Worm (Caenorhabditis elegans): ENCODE data around the gene W09D6.5.

W09D6.5 gene

ce11 chrIII:11040606-11041005, 47.7 kb upstream of the W09D6.5 start:
- peak in 1 of 2 experiments; percentile 48 for TF ChIP-seq mdl-1 (tag; optimal IDR thresholded peaks at IDR 0.05)
- peak; percentile 41 for TF ChIP-seq lin-14 (GFP tag; optimal IDR thresholded peaks at IDR 0.05)
- peak; percentile 88 for TF ChIP-seq blmp-1 (tag; optimal IDR thresholded peaks at IDR 0.05)
- TF ChIP-seq hpl-2 (GFP tag; optimal IDR thresholded peaks at IDR 0.05) = no peak
- no peak for TF ChIP-seq efl-3 (GFP tag; optimal IDR thresholded peaks at IDR 0.05)
- no peak for TF ChIP-seq nhr-76 (tag; optimal IDR thresholded peaks at IDR 0.05)
- no peak for TF ChIP-seq efl-1 (optimal IDR thresholded peaks at IDR 0.05)
- peak in 1 of 2 experiments; percentile 86 for TF ChIP-seq efl-1 (GFP tag; optimal IDR thresholded peaks at IDR 0.05 in 1 of 2)
- TF ChIP-seq lin-35 (GFP tag; optimal IDR thresholded peaks at IDR 0.05) = peak in 1 of 2 experiments; percentile 20
- no peak for TF ChIP-seq irx-1 (tag; optimal IDR thresholded peaks at IDR 0.05)
- TF ChIP-seq rnt-1 (tag; optimal IDR thresholded peaks at IDR 0.05) = no peak
- TF ChIP-seq nhr-11 (tag; optimal IDR thresholded peaks at IDR 0.05) = no peak
- no peak for TF ChIP-seq zip-4 (GFP tag; optimal IDR thresholded peaks at IDR 0.05)

ce11 chrIII:11045196-11045595, 43.1 kb upstream of the W09D6.5 start:
- TF ChIP-seq pax-3 (tag; optimal IDR thresholded peaks at IDR 0.05) (no peak), aly-2 (tag; optimal IDR thresholded peaks at IDR 0.05) (no peak), tbx-2 (tag; optimal IDR thresholded peaks at IDR 0.05) (no peak), lin-14 (GFP tag; optimal IDR thresholded peaks at IDR 0.05) (no peak), nhr-12 (tag; optimal IDR thresholded peaks at IDR 0.05) (no peak), pqm-1 (tag; optimal IDR thresholded peaks at IDR 0.05) (no peak)

ce11 chrIII:11046549-11046948, 41.7 kb upstream of the W09D6.5 start:
- TF ChIP-seq elt-3 (tag; optimal IDR thresholded peaks at IDR 0.05) (peak in 1 of 6 experiments; percentile 47), efl-1 (optimal IDR thresholded peaks at IDR 0.05) (no peak), efl-1 (GFP tag; optimal IDR thresholded peaks at IDR 0.05 in 1 of 2) (no peak), mdl-1 (tag; optimal IDR thresholded peaks at IDR 0.05) (no peak), ceh-90 (tag; optimal IDR thresholded peaks at IDR 0.05) (no peak), blmp-1 (tag; optimal IDR thresholded peaks at IDR 0.05) (peak; percentile 80), lin-35 (GFP tag; optimal IDR thresholded peaks at IDR 0.05) (peak in 1 of 2 experiments; percentile 28), lin-14 (GFP tag; optimal IDR thresholded peaks at IDR 0.05) (peak; percentile 31)

ce11 chrIII:11050658-11051118, 37.6 kb upstream of the W09D6.5 start:
- TF ChIP-seq grh-1 (GFP tag; IDR thresholded peaks at IDR 0.05) (no peak), nhr-20 (tag; optimal IDR thresholded peaks at IDR 0.05) (no peak), efl-1 (optimal IDR thresholded peaks at IDR 0.05) (no peak), efl-1 (GFP tag; optimal IDR thresholded peaks at IDR 0.05 in 1 of 2) (peak in 1 of 2 experiments; percentile 58), tbx-2 (tag; optimal IDR thresholded peaks at IDR 0.05) (no peak), fkh-8 (tag; optimal IDR thresholded peaks at IDR 0.05) (no peak), nhr-12 (tag; optimal IDR thresholded peaks at IDR 0.05) (no peak), lin-14 (GFP tag; optimal IDR thresholded peaks at IDR 0.05) (peak; percentile 63)

- no peak for TF ChIP-seq dpl-1 (GFP tag; optimal IDR thresholded peaks at IDR 0.05)
- no peak for TF ChIP-seq lin-13 (GFP tag; optimal IDR thresholded peaks at IDR 0.05)
- TF ChIP-seq swsn-7 (tag; optimal IDR thresholded peaks at IDR 0.05) = no peak
- TF ChIP-seq unc-98 (GFP tag; IDR thresholded peaks at IDR 0.05) = no peak
- TF ChIP-seq efl-1 (optimal IDR thresholded peaks at IDR 0.05) = no peak
- no peak for TF ChIP-seq efl-1 (GFP tag; optimal IDR thresholded peaks at IDR 0.05 in 1 of 2)
- no peak for TF ChIP-seq unc-30 (tag; optimal IDR thresholded peaks at IDR 0.05)
- TF ChIP-seq ztf-11 (tag; optimal IDR thresholded peaks at IDR 0.05) = no peak
- no peak for TF ChIP-seq dsc-1 (tag; optimal IDR thresholded peaks at IDR 0.05)
- no peak for TF ChIP-seq tlp-1 (tag; optimal IDR thresholded peaks at IDR 0.05)
- no peak for TF ChIP-seq rnt-1 (tag; optimal IDR thresholded peaks at IDR 0.05)
- no peak for TF ChIP-seq nhr-76 (tag; optimal IDR thresholded peaks at IDR 0.05)
Measured at ce11 chrIII:11053603-11054002, 34.7 kb upstream of the W09D6.5 start.

ce11 chrIII:11054032-11054431, 34.3 kb upstream of the W09D6.5 start:
- TF ChIP-seq sox-4 (tag; optimal IDR thresholded peaks at IDR 0.05) = no peak
- no peak for TF ChIP-seq egl-13 (tag; optimal IDR thresholded peaks at IDR 0.05)
- no peak for TF ChIP-seq blmp-1 (tag; optimal IDR thresholded peaks at IDR 0.05)
- TF ChIP-seq hpl-2 (GFP tag; optimal IDR thresholded peaks at IDR 0.05) = no peak
- TF ChIP-seq mef-2 (tag; optimal IDR thresholded peaks at IDR 0.05) = no peak
- TF ChIP-seq elt-3 (tag; optimal IDR thresholded peaks at IDR 0.05) = no peak
- TF ChIP-seq ceh-82 (tag; optimal IDR thresholded peaks at IDR 0.05) = no peak
- TF ChIP-seq skn-1 (tag; optimal IDR thresholded peaks at IDR 0.05) = no peak
- no peak for TF ChIP-seq mab-9 (GFP tag; IDR thresholded peaks at IDR 0.05)
- no peak for TF ChIP-seq sup-37 (GFP tag; optimal IDR thresholded peaks at IDR 0.05)
- no peak for TF ChIP-seq ces-1 (GFP tag; optimal IDR thresholded peaks at IDR 0.05)
- no peak for TF ChIP-seq mdl-1 (tag; optimal IDR thresholded peaks at IDR 0.05)
- no peak for TF ChIP-seq dpl-1 (GFP tag; optimal IDR thresholded peaks at IDR 0.05)
- no peak for TF ChIP-seq ama-1 (optimal IDR thresholded peaks at IDR 0.05)

All from whole organism, L1 larva.